Worm (Caenorhabditis elegans): ENCODE data around the gene Y69A2AR.31.

Y69A2AR.31 gene

ce11 chrIV:2703927-2704401 is 40.2 kb upstream of the Y69A2AR.31 start, which contains the start of gene Y94H6A.5 (continued):
- peak; percentile 25 for TF ChIP-seq hlh-11 (tag; optimal IDR thresholded peaks at IDR 0.05)
- peak; percentile 55 for TF ChIP-seq lin-38 (GFP tag; IDR thresholded peaks at IDR 0.05)
- TF ChIP-seq zip-11 (GFP tag; IDR thresholded peaks at IDR 0.05), result no peak
- peak; percentile 45 for TF ChIP-seq mep-1 (tag; optimal IDR thresholded peaks at IDR 0.05)
- TF ChIP-seq mxl-3 (GFP tag; optimal IDR thresholded peaks at IDR 0.05), result no peak
- no peak for TF ChIP-seq madf-9 (GFP tag; conservative IDR thresholded peaks at IDR 0.05)
- TF ChIP-seq nhr-28 (tag; optimal IDR thresholded peaks at IDR 0.05), result no peak
- no peak for TF ChIP-seq madf-5 (GFP tag; IDR thresholded peaks at IDR 0.05)
- no peak for TF ChIP-seq aly-2 (tag; optimal IDR thresholded peaks at IDR 0.05)
- no peak for TF ChIP-seq lin-39 (tag; optimal IDR thresholded peaks at IDR 0.05)
- TF ChIP-seq zfp-3 (GFP tag; conservative IDR thresholded peaks at IDR 0.05), result no peak
- TF ChIP-seq dpl-1 (GFP tag; optimal IDR thresholded peaks at IDR 0.05), result peak; percentile 52
- 0 out of 2 replicates have a peak, but pooled peaks have one; percentile 33 for TF ChIP-seq arid-1 (GFP tag; conservative IDR thresholded peaks at IDR 0.05)
- no peak for TF ChIP-seq gei-8 (GFP tag; optimal IDR thresholded peaks at IDR 0.05)
- TF ChIP-seq duxl-1 (tag; optimal IDR thresholded peaks at IDR 0.05; ENCODE audit: poor library complexity), result peak; percentile 27
- peak; percentile 55 for TF ChIP-seq hlh-30 (tag; optimal IDR thresholded peaks at IDR 0.05; ENCODE audit: insufficient read depth)
- no peak for TF ChIP-seq nhr-6 (tag; optimal IDR thresholded peaks at IDR 0.05)
- TF ChIP-seq lin-13 (GFP tag; optimal IDR thresholded peaks at IDR 0.05), result peak; percentile 80
- TF ChIP-seq pha-4 (GFP tag; IDR thresholded peaks at IDR 0.05), result peak; percentile 16; the same call in 1 of the 2 replicates
- TF ChIP-seq pha-4 (tag; optimal IDR thresholded peaks at IDR 0.05), result no peak
- no peak for TF ChIP-seq set-16 (GFP tag; IDR thresholded peaks at IDR 0.05)
- TF ChIP-seq ceh-20 (GFP tag; IDR thresholded peaks at IDR 0.05), result 0 out of 2 replicates have a peak, but pooled peaks have one; percentile 25
- TF ChIP-seq T26A8.4 (GFP tag; IDR thresholded peaks at IDR 0.05), result peak; percentile 61
- peak; percentile 19 for TF ChIP-seq F37D6.2 (tag; optimal IDR thresholded peaks at IDR 0.05)
- TF ChIP-seq fos-1 (tag; optimal IDR thresholded peaks at IDR 0.05), result no peak
- no peak for TF ChIP-seq mxl-2 (GFP tag; conservative IDR thresholded peaks at IDR 0.05)
- no peak for TF ChIP-seq nhr-11 (tag; optimal IDR thresholded peaks at IDR 0.05)
- peak in 1 of 2 experiments; percentile 55 for TF ChIP-seq hif-1 (tag; optimal IDR thresholded peaks at IDR 0.05)
- no peak for TF ChIP-seq ZK546.5 (tag; optimal IDR thresholded peaks at IDR 0.05)
- no peak for TF ChIP-seq ceh-32 (tag; optimal IDR thresholded peaks at IDR 0.05; ENCODE audit: poor library complexity)
- peak; percentile 30 for TF ChIP-seq unc-130 (GFP tag; optimal IDR thresholded peaks at IDR 0.05)
- TF ChIP-seq hmg-1.1 (GFP tag; IDR thresholded peaks at IDR 0.05), result no peak

- peak; percentile 97 for TF ChIP-seq set-16 (GFP tag; IDR thresholded peaks at IDR 0.05)
- no peak for TF ChIP-seq lin-38 (GFP tag; IDR thresholded peaks at IDR 0.05)
- TF ChIP-seq spr-3 (GFP tag; optimal IDR thresholded peaks at IDR 0.05), result no peak
- TF ChIP-seq unc-39 (tag; optimal IDR thresholded peaks at IDR 0.05), result no peak
- no peak for TF ChIP-seq daf-19 (GFP tag; conservative IDR thresholded peaks at IDR 0.05)
- no peak for TF ChIP-seq lin-15B (tag; optimal IDR thresholded peaks at IDR 0.05)
- no peak for TF ChIP-seq Y75B8A.6 (GFP tag; IDR thresholded peaks at IDR 0.05)
Observed at ce11 chrIV:2688716-2689307, 25.0 kb upstream of the Y69A2AR.31 start, which contains the start of gene egrh-3. TSS of gene egrh-3 (minus strand) at chrIV:2688766.

- no peak for TF ChIP-seq nhr-11 (tag; optimal IDR thresholded peaks at IDR 0.05)
- TF ChIP-seq mdt-29 (GFP tag; IDR thresholded peaks at IDR 0.05), result no peak
- peak; percentile 94 for TF ChIP-seq ceh-28 (tag; optimal IDR thresholded peaks at IDR 0.05)
- TF ChIP-seq duxl-1 (tag; optimal IDR thresholded peaks at IDR 0.05; ENCODE audit: poor library complexity), result no peak
- TF ChIP-seq lin-1 (GFP tag; IDR thresholded peaks at IDR 0.05), result no peak
- no peak for TF ChIP-seq zfp-3 (GFP tag; conservative IDR thresholded peaks at IDR 0.05)
- peak; percentile 42 for TF ChIP-seq aha-1 (tag)
Observed at ce11 chrIV:2680281-2680680, 16.5 kb upstream of the Y69A2AR.31 start.

Measured in whole organism, L4 larva.